Fruit fly (Drosophila melanogaster): ENCODE measurements around the gene CG33995.
A peak's percentile ranks its signal among the peaks of the same experiment; 100 is the strongest.

Gene CG33995

DNA sequence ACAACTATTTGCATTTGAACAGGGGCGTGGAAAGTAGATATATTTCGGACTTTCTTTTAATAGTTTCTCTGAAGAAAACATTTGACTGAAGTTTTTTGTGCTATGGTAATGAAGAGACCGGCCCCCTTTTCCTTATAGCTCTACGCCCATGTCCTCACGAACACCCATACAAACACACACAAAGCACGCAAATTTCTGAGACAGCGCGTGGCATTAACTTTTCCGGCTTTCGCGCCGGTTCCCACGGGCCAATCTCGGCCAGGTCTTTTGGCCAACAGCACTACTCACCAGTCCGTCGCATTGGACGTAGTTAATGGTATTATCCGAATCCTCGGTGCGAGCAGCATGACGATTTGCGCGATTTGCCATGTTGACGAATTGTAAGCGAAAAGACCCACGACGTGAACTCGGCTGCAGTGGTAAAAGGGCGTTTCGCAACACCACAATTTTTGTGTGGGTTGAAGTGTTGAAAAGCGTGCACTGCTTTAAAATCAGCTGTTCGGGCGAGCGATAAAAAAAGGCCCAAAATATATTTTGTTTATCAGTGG is 9.4 kb downstream of the CG33995 start, which contains the start of gene senju:
Gene senju, plus strand, starts transcription at position 477 of the 548 bp plus-strand sequence.
- TF ChIP-seq CG32772 (GFP tag; IDR thresholded peaks at IDR 0.05) (peak; percentile 60), NK7.1 (GFP tag; optimal IDR thresholded peaks at IDR 0.05) (peak; percentile 81), sd (tag; optimal IDR thresholded peaks at IDR 0.05) (peak; percentile 73), CG9437 (GFP tag; optimal IDR thresholded peaks at IDR 0.05) (peak; percentile 70), Aef1 (GFP tag; IDR thresholded peaks at IDR 0.05) (peak; percentile 79), CG10979 (tag; optimal IDR thresholded peaks at IDR 0.05) (peak; percentile 76), sens (GFP tag) (peak; percentile 98), Tbp (GFP tag; optimal IDR thresholded peaks at IDR 0.05) (no peak), bbx (GFP tag; IDR thresholded peaks at IDR 0.05; ENCODE audit: partially characterized antibody) (peak; percentile 35; the same call in 1 of the 2 replicates), CG8089 (GFP tag; optimal IDR thresholded peaks at IDR 0.05) (peak; percentile 80), Hand (GFP tag; optimal IDR thresholded peaks at IDR 0.05) (peak; percentile 82), Adf1 (GFP tag; IDR thresholded peaks at IDR 0.05) (peak; percentile 62), CG14860 (GFP tag; IDR thresholded peaks at IDR 0.05; ENCODE audit: partially characterized antibody) (peak; percentile 47; the same call in 1 of the 3 replicates), ems (GFP tag; optimal IDR thresholded peaks at IDR 0.05) (peak; percentile 80), vvl (GFP tag; IDR thresholded peaks at IDR 0.05) (peak; percentile 96), croc (GFP tag; conservative IDR thresholded peaks at IDR 0.05) (peak; percentile 27; the same call in 1 of the 3 replicates), stc (GFP tag; IDR thresholded peaks at IDR 0.05) (peak; percentile 69), CG9876 (GFP tag; optimal IDR thresholded peaks at IDR 0.05) (peak; percentile 66), HmgZ (tag; optimal IDR thresholded peaks at IDR 0.05) (peak; percentile 88), Opbp (GFP tag; IDR thresholded peaks at IDR 0.05; ENCODE audit: partially characterized antibody) (peak; percentile 100), nom (GFP tag; optimal IDR thresholded peaks at IDR 0.05) (peak; percentile 74), CG2712 (tag; optimal IDR thresholded peaks at IDR 0.05) (peak; percentile 76), CG11456 (GFP tag; IDR thresholded peaks at IDR 0.05) (peak; percentile 90), cad (GFP tag; optimal IDR thresholded peaks at IDR 0.05) (no peak), CG17328 (GFP tag; IDR thresholded peaks at IDR 0.05) (peak; percentile 92), CG17568 (GFP tag; optimal IDR thresholded peaks at IDR 0.05) (peak; percentile 61), cas (GFP tag; IDR thresholded peaks at IDR 0.05) (peak; percentile 54; the same call in 1 of the 2 replicates), CG6813 (GFP tag; optimal IDR thresholded peaks at IDR 0.05) (peak; percentile 79), CG12104 (GFP tag; optimal IDR thresholded peaks at IDR 0.05) (peak; percentile 73), ab (GFP tag; optimal IDR thresholded peaks at IDR 0.05) (peak; percentile 61), Abd-B (GFP tag; optimal IDR thresholded peaks at IDR 0.05) (peak; percentile 16), CG6854 (GFP tag; optimal IDR thresholded peaks at IDR 0.05) (peak; percentile 75), sqz (GFP tag; optimal IDR thresholded peaks at IDR 0.05) (peak; percentile 95), Sox100B (GFP tag; optimal IDR thresholded peaks at IDR 0.05) (peak; percentile 69), CG32767 (GFP tag; IDR thresholded peaks at IDR 0.05) (peak; percentile 64; the same call in 1 of the 2 replicates), CG13296 (GFP tag; optimal IDR thresholded peaks at IDR 0.05) (peak; percentile 80), unpg (GFP tag; optimal IDR thresholded peaks at IDR 0.05) (peak; percentile 80), wdn (GFP tag; IDR thresholded peaks at IDR 0.05) (peak; percentile 66), psq (GFP tag; optimal IDR thresholded peaks at IDR 0.05) (peak; percentile 58), Side (GFP tag; optimal IDR thresholded peaks at IDR 0.05) (peak; percentile 91), CG3407 (GFP tag; optimal IDR thresholded peaks at IDR 0.05) (peak; percentile 66), tx (GFP tag; optimal IDR thresholded peaks at IDR 0.05) (peak; percentile 82), Blimp-1 (GFP tag; optimal IDR thresholded peaks at IDR 0.05) (peak; percentile 71), sna (GFP tag; IDR thresholded peaks at IDR 0.05; ENCODE audit: partially characterized antibody) (no peak), CG15073 (GFP tag; optimal IDR thresholded peaks at IDR 0.05) (no peak), CG12391 (tag; optimal IDR thresholded peaks at IDR 0.05) (peak; percentile 83), amos (GFP tag; IDR thresholded peaks at IDR 0.05; ENCODE audit: partially characterized antibody) (peak; percentile 54), run (tag; optimal IDR thresholded peaks at IDR 0.05) (peak; percentile 61), CG10321 (GFP tag; IDR thresholded peaks at IDR 0.05) (0 out of 2 replicates have a peak, but pooled peaks have one; percentile 32), CG34376 (GFP tag; optimal IDR thresholded peaks at IDR 0.05) (peak; percentile 95)

All from whole organism, embryonic.